Fruit fly (Drosophila melanogaster) whole organism, embryonic: Measurements from ENCODE around the gene dsx.
A peak's percentile ranks its signal among the peaks of the same experiment; 100 is the strongest.

Source experiments
- Awh ChIP-seq: fragments of 200-800 bp; sonication (Bioruptor generic); IDR thresholded peaks from 2 replicates; pipeline ENCODE4, ENCODE4 v1.3.6; 2022; ENCODE audit warnings: missing biosample characterization, missing genetic modification characterization
- CG10147 ChIP-seq: fragments of 200-800 bp; sonication (Bioruptor generic); optimal IDR thresholded peaks from 2 replicates; lab custom pipeline; 2019; ENCODE audit warnings: missing biosample characterization, mild to moderate bottlenecking, missing genetic modification characterization, moderate library complexity
- CG10462 ChIP-seq: fragments of 200-800 bp; sonication (Bioruptor generic); optimal IDR thresholded peaks from 2 replicates; lab custom pipeline; 2016; ENCODE audit warnings: missing biosample characterization, missing genetic modification characterization
- CG15269 ChIP-seq: fragments of 200-800 bp; sonication (Bioruptor generic); optimal IDR thresholded peaks from 2 replicates; lab custom pipeline; 2018; ENCODE audit warnings: missing biosample characterization, mild to moderate bottlenecking, missing genetic modification characterization, moderate library complexity
- CG1602 ChIP-seq: fragments of 200-800 bp; sonication (Bioruptor generic); optimal IDR thresholded peaks from 3 replicates; lab custom pipeline; 2016; ENCODE audit warnings: missing biosample characterization, missing genetic modification characterization
- CG2875 ChIP-seq: fragments of 200-800 bp; sonication (Bioruptor generic); optimal IDR thresholded peaks from 2 replicates; lab custom pipeline; 2017; ENCODE audit warnings: missing biosample characterization, mild to moderate bottlenecking, missing genetic modification characterization, missing genetic modification reagents
- CG30431 ChIP-seq: fragments of 200-800 bp; sonication (Bioruptor generic); optimal IDR thresholded peaks from 2 replicates; lab custom pipeline; 2017; ENCODE audit warnings: missing biosample characterization, missing genetic modification characterization
- CG31441 ChIP-seq: fragments of 200-800 bp; sonication (Bioruptor generic); IDR thresholded peaks from 2 replicates; pipeline ENCODE4 v1.3.6; 2022; ENCODE audit warnings: missing biosample characterization, missing genetic modification characterization
- CG32532 ChIP-seq: fragments of 200-800 bp; sonication (Bioruptor generic); IDR thresholded peaks from 2 replicates; pipeline ENCODE4 v1.3.6; 2022; ENCODE audit warnings: missing biosample characterization, missing genetic modification characterization
- CG33213 ChIP-seq: fragments of 200-800 bp; sonication (Bioruptor generic); optimal IDR thresholded peaks from 3 replicates; lab custom pipeline; 2016; ENCODE audit warnings: missing biosample characterization, missing genetic modification characterization
- CG3995 ChIP-seq: fragments of 200-800 bp; sonication (Bioruptor generic); optimal IDR thresholded peaks from 3 replicates; lab custom pipeline; 2016; ENCODE audit warnings: missing biosample characterization, missing genetic modification characterization
- CG4360 ChIP-seq: fragments of 200-800 bp; sonication (Bioruptor generic); IDR thresholded peaks from 2 replicates; pipeline ENCODE4 v1.3.6; 2022; ENCODE audit warnings: missing biosample characterization, missing genetic modification characterization
- CG5180 ChIP-seq: fragments of 200-800 bp; sonication (Bioruptor generic); optimal IDR thresholded peaks from 3 replicates; lab custom pipeline; 2017; ENCODE audit warnings: missing biosample characterization, missing genetic modification characterization, mild to moderate bottlenecking, moderate library complexity, missing genetic modification reagents
- CG5245 ChIP-seq: fragments of 200-800 bp; sonication (Bioruptor generic); optimal IDR thresholded peaks from 3 replicates; lab custom pipeline; 2016; ENCODE audit warnings: missing biosample characterization, missing genetic modification characterization
- CG7963 ChIP-seq: fragments of 200-800 bp; sonication (Bioruptor generic); IDR thresholded peaks from 3 replicates; pipeline ENCODE4 v1.3.6; 2022; ENCODE audit warnings: missing biosample characterization, missing genetic modification characterization; ENCODE audit not compliant: partially characterized antibody
- CG8478 ChIP-seq: fragments of >200 bp; optimal IDR thresholded peaks from 2 replicates; lab custom pipeline; 2018
- CG8765 ChIP-seq: fragments of 200-800 bp; sonication (Bioruptor generic); IDR thresholded peaks from 2 replicates; pipeline ENCODE4 v1.3.6; 2022; ENCODE audit warnings: missing biosample characterization, missing genetic modification characterization
- CG8924 ChIP-seq: fragments of 200-800 bp; optimal IDR thresholded peaks from 3 replicates; lab custom pipeline; 2019; ENCODE audit warnings: missing biosample characterization, mild to moderate bottlenecking, missing genetic modification characterization, moderate library complexity
- CG9437 ChIP-seq: fragments of 200-800 bp; sonication (Bioruptor generic); optimal IDR thresholded peaks from 2 replicates; lab custom pipeline; 2018; ENCODE audit warnings: missing biosample characterization, mild to moderate bottlenecking, missing genetic modification characterization
- D ChIP-seq, 2 experiments: fragments of 200-800 bp in 1 of 2; fragments of >200 bp in 1 of 2; sonication (Bioruptor generic) in 1 of 2; optimal IDR thresholded peaks; 2 replicates in 1 of 2; 3 replicates in 1 of 2; lab custom pipeline; 2017; ENCODE audit warnings: mild to moderate bottlenecking in 1 of 2, missing biosample characterization in 1 of 2, missing genetic modification characterization in 1 of 2, missing genetic modification reagents in 1 of 2
- Drgx ChIP-seq: fragments of 200-800 bp; sonication (Bioruptor generic); IDR thresholded peaks from 2 replicates; pipeline ENCODE4 v1.3.6; 2022; ENCODE audit warnings: missing biosample characterization, missing genetic modification characterization
- Hey ChIP-seq: fragments of 200-800 bp; sonication (Bioruptor generic); optimal IDR thresholded peaks from 3 replicates; lab custom pipeline; 2018; ENCODE audit warnings: missing biosample characterization, mild to moderate bottlenecking, missing genetic modification characterization
- Lhr ChIP-seq: fragments of 200-800 bp; sonication (Bioruptor generic); optimal IDR thresholded peaks from 3 replicates; lab custom pipeline; 2017; ENCODE audit warnings: mild to moderate bottlenecking, missing biosample characterization, missing genetic modification reagents, missing genetic modification characterization
- Myb ChIP-seq: fragments of 200-800 bp; sonication (Bioruptor generic); optimal IDR thresholded peaks from 2 replicates; lab custom pipeline; 2016; ENCODE audit warnings: missing biosample characterization, missing genetic modification characterization
- Nf-YA ChIP-seq: fragments of 200-800 bp; sonication (Bioruptor generic); IDR thresholded peaks from 2 replicates; pipeline ENCODE4 v1.3.6; 2022; ENCODE audit warnings: missing biosample characterization, missing genetic modification characterization
- Nf-YB ChIP-seq: fragments of 200-800 bp; sonication (Bioruptor generic); optimal IDR thresholded peaks from 3 replicates; lab custom pipeline; 2019; ENCODE audit warnings: missing biosample characterization, mild to moderate bottlenecking, missing genetic modification characterization, moderate library complexity
- Nf-YC ChIP-seq: fragments of 200-800 bp; optimal IDR thresholded peaks from 3 replicates; lab custom pipeline; 2019; ENCODE audit warnings: missing biosample characterization, mild to moderate bottlenecking, missing genetic modification characterization, moderate library complexity
- Opbp ChIP-seq: fragments of 200-800 bp; sonication (Bioruptor generic); IDR thresholded peaks from 3 replicates; pipeline ENCODE4 v1.3.6; 2022; ENCODE audit warnings: missing biosample characterization, missing genetic modification characterization; ENCODE audit not compliant: partially characterized antibody
- ac ChIP-seq: fragments of 200-800 bp; sonication (Bioruptor generic); optimal IDR thresholded peaks from 3 replicates; lab custom pipeline; 2017; ENCODE audit warnings: missing biosample characterization, mild to moderate bottlenecking, missing genetic modification characterization
- aop ChIP-seq: fragments of 200-800 bp; sonication (Bioruptor generic); IDR thresholded peaks from 2 replicates; pipeline ENCODE4 v1.3.6; 2022; ENCODE audit warnings: missing biosample characterization, missing genetic modification characterization
- cato ChIP-seq: fragments of 200-800 bp; sonication (Bioruptor generic); optimal IDR thresholded peaks from 2 replicates; lab custom pipeline; 2016; ENCODE audit warnings: missing biosample characterization, missing genetic modification characterization, borderline replicate concordance
- cg ChIP-seq: fragments of 200-800 bp; sonication (Bioruptor generic); optimal IDR thresholded peaks from 3 replicates; lab custom pipeline; 2019; ENCODE audit warnings: missing biosample characterization, mild to moderate bottlenecking, missing genetic modification characterization, moderate library complexity
- corto ChIP-seq: fragments of 200-800 bp; sonication (Bioruptor generic); optimal IDR thresholded peaks from 2 replicates; lab custom pipeline; 2016; ENCODE audit warnings: missing biosample characterization, mild to moderate bottlenecking, missing genetic modification characterization, moderate library complexity
- crp ChIP-seq, 2 experiments: fragments of 200-800 bp; sonication (Bioruptor generic); optimal IDR thresholded peaks; 2 replicates in 1 of 2; 3 replicates in 1 of 2; lab custom pipeline; 2017; ENCODE audit warnings: missing biosample characterization in 2 of 2, missing genetic modification characterization in 2 of 2, mild to moderate bottlenecking in 1 of 2, moderate library complexity in 1 of 2
- hkb ChIP-seq, 2 experiments: fragments of 200-800 bp in 1 of 2; fragments of >200 bp in 1 of 2; sonication (Bioruptor generic) in 1 of 2; IDR thresholded peaks in 1 of 2; optimal IDR thresholded peaks in 1 of 2; 2 replicates each; pipeline versions ENCODE4 v1.3.6 to Lab custom; 2017 to 2022; ENCODE audit warnings: missing biosample characterization in 1 of 2, missing genetic modification characterization in 1 of 2
- lbe ChIP-seq: fragments of 200-800 bp; sonication (Bioruptor generic); optimal IDR thresholded peaks from 2 replicates; lab custom pipeline; 2016; ENCODE audit warnings: missing biosample characterization, mild to moderate bottlenecking, missing genetic modification characterization
- nau ChIP-seq: fragments of 200-800 bp; sonication (Bioruptor generic); optimal IDR thresholded peaks from 3 replicates; lab custom pipeline; 2017; ENCODE audit warnings: missing biosample characterization, mild to moderate bottlenecking, missing genetic modification characterization, missing genetic modification reagents
- sr ChIP-seq: fragments of 200-800 bp; sonication (Bioruptor generic); IDR thresholded peaks from 3 replicates; pipeline ENCODE4 v1.3.6; 2022; ENCODE audit warnings: missing biosample characterization, missing genetic modification characterization
- stwl ChIP-seq: fragments of 200-800 bp; sonication (Bioruptor generic); optimal IDR thresholded peaks from 3 replicates; lab custom pipeline; 2018; ENCODE audit warnings: missing biosample characterization, mild to moderate bottlenecking, missing genetic modification characterization, moderate library complexity
- tap ChIP-seq: fragments of 200-800 bp; optimal IDR thresholded peaks from 3 replicates; lab custom pipeline; 2019; ENCODE audit warnings: missing biosample characterization, mild to moderate bottlenecking, missing genetic modification characterization, moderate library complexity
- tgo ChIP-seq: fragments of 200-800 bp; sonication (Bioruptor generic); IDR thresholded peaks from 3 replicates; pipeline ENCODE4 v1.3.6; 2022; ENCODE audit warnings: missing biosample characterization, missing genetic modification characterization
- twi ChIP-seq: fragments of 200-800 bp; optimal IDR thresholded peaks from 2 replicates; lab custom pipeline; 2019; ENCODE audit warnings: missing biosample characterization, mild to moderate bottlenecking, missing genetic modification characterization, moderate library complexity
- wek ChIP-seq: fragments of 200-800 bp; sonication (Bioruptor generic); optimal IDR thresholded peaks from 3 replicates; lab custom pipeline; 2018; ENCODE audit warnings: missing biosample characterization, mild to moderate bottlenecking, missing genetic modification characterization, moderate library complexity
- wor ChIP-seq: fragments of 200-800 bp; sonication (Bioruptor generic); IDR thresholded peaks from 2 replicates; pipeline ENCODE4 v1.3.6; 2022; ENCODE audit warnings: missing biosample characterization, missing genetic modification characterization
- z ChIP-seq: fragments of 200-800 bp; sonication (Bioruptor generic); IDR thresholded peaks from 3 replicates; pipeline ENCODE4 v1.3.6; 2022; ENCODE audit warnings: missing biosample characterization, missing genetic modification characterization
- zen ChIP-seq: fragments of 200-800 bp; sonication (Bioruptor generic); optimal IDR thresholded peaks from 3 replicates; lab custom pipeline; 2018; ENCODE audit warnings: missing biosample characterization, mild to moderate bottlenecking, missing genetic modification characterization, moderate library complexity
- zf30C ChIP-seq: fragments of 200-800 bp; sonication (Bioruptor generic); optimal IDR thresholded peaks from 3 replicates; lab custom pipeline; 2018; ENCODE audit warnings: missing biosample characterization, mild to moderate bottlenecking, missing genetic modification characterization

The dsx gene

dm6 chr3R:7963495-7964132 is 3.6 kb downstream of the dsx start:
- TF ChIP-seq hkb (optimal IDR thresholded peaks at IDR 0.05; lab: Kevin White, UChicago) (no peak), hkb (GFP tag; IDR thresholded peaks at IDR 0.05; lab: Robert Waterston, UW) (no peak), Nf-YC (tag; lab: Kevin White, UChicago) (peak; percentile 91), twi (tag; lab: Kevin White, UChicago) (no peak), tap (tag; lab: Kevin White, UChicago) (no peak), CG5180 (GFP tag; lab: Kevin White, UChicago) (peak; percentile 98), wek (GFP tag; lab: Kevin White, UChicago) (no peak), corto (peak; percentile 36), CG32532 (GFP tag; lab: Robert Waterston, UW) (no peak), Awh (no peak), CG15269 (no peak), CG10147 (GFP tag; lab: Kevin White, UChicago) (no peak), Nf-YA (GFP tag; lab: Robert Waterston, UW) (peak; percentile 66; the same call in 1 of the 2 replicates), aop (GFP tag; lab: Robert Waterston, UW) (0 out of 2 replicates have a peak, but pooled peaks have one; percentile 23), Nf-YB (GFP tag; lab: Kevin White, UChicago) (peak; percentile 97), tgo (GFP tag; lab: Robert Waterston, UW) (no peak), lbe (GFP tag; lab: Kevin White, UChicago) (peak; percentile 31), CG7963 (GFP tag; lab: Robert Waterston, UW) (no peak), D (optimal IDR thresholded peaks at IDR 0.05; lab: Kevin White, UChicago) (peak; percentile 68), D (GFP tag; optimal IDR thresholded peaks at IDR 0.05; lab: Kevin White, UChicago) (no peak), sr (peak; percentile 50; the same call in 1 of the 3 replicates), Drgx (peak; percentile 15; the same call in 1 of the 2 replicates), wor (GFP tag; lab: Robert Waterston, UW) (no peak), CG8478 (lab: Kevin White, UChicago) (peak; percentile 83), Hey (tag; lab: Kevin White, UChicago) (no peak), cg (peak; percentile 94), CG30431 (GFP tag; lab: Kevin White, UChicago) (no peak), CG3995 (no peak), CG4360 (GFP tag; lab: Robert Waterston, UW) (peak; percentile 93), CG10462 (GFP tag; lab: Kevin White, UChicago) (no peak), Opbp (GFP tag; lab: Robert Waterston, UW) (0 out of 3 replicates have a peak, but pooled peaks have one; percentile 35)

dm6 chr3R:7962778-7963494 is 4.3 kb downstream of the dsx start:
- TF ChIP-seq twi (tag; lab: Kevin White, UChicago) (peak; percentile 31), ac (GFP tag; lab: Kevin White, UChicago) (no peak), nau (GFP tag; lab: Kevin White, UChicago) (no peak), zf30C (GFP tag; lab: Kevin White, UChicago) (no peak), zen (peak; percentile 20), Lhr (GFP tag; lab: Kevin White, UChicago) (no peak), Nf-YB (GFP tag; lab: Kevin White, UChicago) (peak; percentile 93), z (peak; percentile 62; the same call in 1 of the 3 replicates), CG8924 (tag; lab: Kevin White, UChicago) (peak; percentile 47), stwl (tag; lab: Kevin White, UChicago) (no peak), CG1602 (GFP tag; lab: Kevin White, UChicago) (peak; percentile 42), crp (GFP tag; optimal IDR thresholded peaks at IDR 0.05; lab: Kevin White, UChicago) (no peak), CG9437 (GFP tag; lab: Kevin White, UChicago) (peak; percentile 76), CG31441 (GFP tag; lab: Robert Waterston, UW) (peak; percentile 82), CG5245 (GFP tag; lab: Kevin White, UChicago) (no peak), CG33213 (no peak), CG2875 (GFP tag; lab: Kevin White, UChicago) (peak; percentile 61), cato (GFP tag; lab: Kevin White, UChicago) (peak; percentile 42), CG8765 (peak; percentile 59; the same call in 1 of the 2 replicates), Myb (GFP tag; lab: Kevin White, UChicago) (no peak)
